Fruit fly (Drosophila melanogaster) whole organism, embryonic: ENCODE measurements around the gene unc-45.

ENCODE experiments used
- Abd-B ChIP-seq: fragments of 200-800 bp; sonication (Bioruptor generic); optimal IDR thresholded peaks from 2 replicates; lab custom pipeline; 2018; ENCODE audit warnings: missing biosample characterization, mild to moderate bottlenecking, missing genetic modification characterization, moderate library complexity
- Blimp-1 ChIP-seq: fragments of 200-800 bp; sonication (Bioruptor generic); optimal IDR thresholded peaks from 3 replicates; lab custom pipeline; 2018; ENCODE audit warnings: missing biosample characterization, missing genetic modification characterization, mild to moderate bottlenecking, moderate library complexity, missing genetic modification reagents
- CG10274 ChIP-seq: fragments of 200-800 bp; sonication (Bioruptor generic); optimal IDR thresholded peaks from 3 replicates; lab custom pipeline; 2017; ENCODE audit warnings: missing biosample characterization, mild to moderate bottlenecking, missing genetic modification characterization
- CG10979 ChIP-seq: fragments of 200-800 bp; sonication (Bioruptor generic); optimal IDR thresholded peaks from 2 replicates; lab custom pipeline; 2018; ENCODE audit warnings: missing biosample characterization, mild to moderate bottlenecking, missing genetic modification characterization, moderate library complexity
- CG11504 ChIP-seq: fragments of 200-800 bp; sonication (Bioruptor generic); optimal IDR thresholded peaks from 3 replicates; lab custom pipeline; 2019; ENCODE audit warnings: missing biosample characterization, mild to moderate bottlenecking, missing genetic modification characterization, moderate library complexity
- CG15514 ChIP-seq: fragments of 200-800 bp; sonication (Bioruptor generic); optimal IDR thresholded peaks from 3 replicates; lab custom pipeline; 2017; ENCODE audit warnings: missing biosample characterization, missing genetic modification characterization, mild to moderate bottlenecking, moderate library complexity, missing genetic modification reagents
- CG15696 ChIP-seq: fragments of 200-800 bp; sonication (Bioruptor generic); optimal IDR thresholded peaks from 2 replicates; lab custom pipeline; 2019; ENCODE audit warnings: missing biosample characterization, mild to moderate bottlenecking, missing genetic modification characterization, moderate library complexity
- CG1602 ChIP-seq: fragments of 200-800 bp; sonication (Bioruptor generic); optimal IDR thresholded peaks from 3 replicates; lab custom pipeline; 2016; ENCODE audit warnings: missing biosample characterization, missing genetic modification characterization
- CG17359 ChIP-seq: fragments of 200-800 bp; sonication (Bioruptor generic); optimal IDR thresholded peaks from 3 replicates; lab custom pipeline; 2018; ENCODE audit warnings: missing biosample characterization, mild to moderate bottlenecking, missing genetic modification characterization, moderate library complexity
- CG18476 ChIP-seq: fragments of 200-800 bp; sonication (Bioruptor generic); optimal IDR thresholded peaks from 2 replicates; lab custom pipeline; 2016; ENCODE audit warnings: missing biosample characterization, mild to moderate bottlenecking, missing genetic modification characterization
- CG2889 ChIP-seq: fragments of 200-800 bp; sonication (Bioruptor generic); IDR thresholded peaks from 3 replicates; pipeline ENCODE4 v1.3.6; 2022; ENCODE audit warnings: missing biosample characterization, missing genetic modification characterization
- CG3281 ChIP-seq: fragments of 200-800 bp; sonication (Bioruptor generic); optimal IDR thresholded peaks from 3 replicates; lab custom pipeline; 2017; ENCODE audit warnings: missing biosample characterization, mild to moderate bottlenecking, missing genetic modification characterization
- CG34224 ChIP-seq: fragments of 200-800 bp; sonication (Bioruptor generic); IDR thresholded peaks from 3 replicates; pipeline ENCODE4 v1.3.6; 2022; ENCODE audit warnings: missing biosample characterization, missing genetic modification characterization; ENCODE audit not compliant: partially characterized antibody
- CG6272 ChIP-seq: fragments of 200-800 bp; sonication (Bioruptor generic); IDR thresholded peaks from 2 replicates; pipeline ENCODE4 v1.3.6; 2022; ENCODE audit warnings: missing biosample characterization, missing genetic modification characterization
- CG6813 ChIP-seq: fragments of 200-800 bp; sonication (Bioruptor generic); optimal IDR thresholded peaks from 2 replicates; lab custom pipeline; 2017; ENCODE audit warnings: missing biosample characterization, missing genetic modification characterization, mild to moderate bottlenecking, moderate library complexity, missing genetic modification reagents
- CG7271 ChIP-seq: fragments of 200-800 bp; sonication (Bioruptor generic); optimal IDR thresholded peaks from 2 replicates; lab custom pipeline; 2018; ENCODE audit warnings: missing biosample characterization, mild to moderate bottlenecking, missing genetic modification characterization, moderate library complexity
- CG7786 ChIP-seq: fragments of 200-800 bp; sonication (Bioruptor generic); optimal IDR thresholded peaks from 2 replicates; lab custom pipeline; 2016; ENCODE audit warnings: missing biosample characterization, missing genetic modification characterization
- CG7839 ChIP-seq: fragments of 200-800 bp; sonication (Bioruptor generic); optimal IDR thresholded peaks from 3 replicates; lab custom pipeline; 2018; ENCODE audit warnings: missing biosample characterization, mild to moderate bottlenecking, missing genetic modification characterization, moderate library complexity
- CG7987 ChIP-seq: fragments of 200-800 bp; sonication (Bioruptor generic); optimal IDR thresholded peaks from 2 replicates; lab custom pipeline; 2018; ENCODE audit warnings: missing biosample characterization, mild to moderate bottlenecking, missing genetic modification characterization, moderate library complexity
- CG9437 ChIP-seq: fragments of 200-800 bp; sonication (Bioruptor generic); optimal IDR thresholded peaks from 2 replicates; lab custom pipeline; 2018; ENCODE audit warnings: missing biosample characterization, mild to moderate bottlenecking, missing genetic modification characterization
- Dek ChIP-seq: fragments of 200-800 bp; sonication (Bioruptor generic); optimal IDR thresholded peaks from 3 replicates; lab custom pipeline; 2019; ENCODE audit warnings: missing biosample characterization, mild to moderate bottlenecking, missing genetic modification characterization, moderate library complexity
- Dll ChIP-seq: fragments of 200-800 bp; sonication (Bioruptor generic); IDR thresholded peaks from 4 replicates; pipeline ENCODE4 v1.3.6; 2022; ENCODE audit warnings: missing biosample characterization, missing genetic modification characterization; ENCODE audit not compliant: partially characterized antibody
- GATAe ChIP-seq: fragments of 200-800 bp; sonication (Bioruptor generic); conservative IDR thresholded peaks from 2 replicates; pipeline ENCODE4 v1.3.6; 2022; ENCODE audit warnings: missing biosample characterization, missing genetic modification characterization
- HHEX ChIP-seq: fragments of 200-800 bp; sonication (Bioruptor generic); optimal IDR thresholded peaks from 3 replicates; lab custom pipeline; 2017; ENCODE audit warnings: missing biosample characterization, mild to moderate bottlenecking, missing genetic modification characterization, missing genetic modification reagents
- HLHmδ ChIP-seq: fragments of 200-800 bp; sonication (Bioruptor generic); optimal IDR thresholded peaks from 2 replicates; lab custom pipeline; 2018; ENCODE audit warnings: missing biosample characterization, mild to moderate bottlenecking, missing genetic modification characterization, moderate library complexity
- Hmx ChIP-seq: fragments of 200-800 bp; sonication (Bioruptor generic); optimal IDR thresholded peaks from 2 replicates; lab custom pipeline; 2016; ENCODE audit warnings: missing biosample characterization, missing genetic modification characterization
- Hr78 ChIP-seq, 2 experiments: fragments of 200-800 bp in 1 of 2; fragments of >200 bp in 1 of 2; sonication (Bioruptor generic) in 1 of 2; optimal IDR thresholded peaks; 2 replicates each; lab custom pipeline; 2017 to 2019; ENCODE audit warnings: missing biosample characterization in 2 of 2, missing genetic modification characterization in 2 of 2, mild to moderate bottlenecking in 1 of 2, moderate library complexity in 1 of 2
- Oaz ChIP-seq: fragments of 200-800 bp; sonication (Bioruptor generic); IDR thresholded peaks from 2 replicates; pipeline ENCODE4 v1.3.6; 2022; ENCODE audit warnings: missing biosample characterization, missing genetic modification characterization
- Side ChIP-seq: fragments of 200-800 bp; sonication (Bioruptor generic); optimal IDR thresholded peaks from 2 replicates; lab custom pipeline; 2016; ENCODE audit warnings: missing biosample characterization, missing genetic modification characterization
- Ssrp ChIP-seq: fragments of 200-800 bp; sonication (Bioruptor generic); optimal IDR thresholded peaks from 2 replicates; lab custom pipeline; 2018; ENCODE audit warnings: missing biosample characterization, mild to moderate bottlenecking, missing genetic modification characterization, moderate library complexity
- TFAM ChIP-seq: fragments of 200-800 bp; sonication (Bioruptor generic); optimal IDR thresholded peaks from 2 replicates; lab custom pipeline; 2017; ENCODE audit warnings: missing biosample characterization, missing genetic modification characterization, inconsistent platforms
- Xrp1 ChIP-seq: fragments of 200-800 bp; sonication (Bioruptor generic); IDR thresholded peaks from 2 replicates; pipeline ENCODE4 v1.3.6; 2022; ENCODE audit warnings: missing biosample characterization, missing genetic modification characterization
- YL-1 ChIP-seq: fragments of 200-800 bp; sonication (Bioruptor generic); optimal IDR thresholded peaks from 3 replicates; lab custom pipeline; 2017; ENCODE audit warnings: missing biosample characterization, mild to moderate bottlenecking, missing genetic modification characterization
- amos ChIP-seq: fragments of 200-800 bp; sonication (Bioruptor generic); IDR thresholded peaks from 2 replicates; pipeline ENCODE4 v1.3.6; 2022; ENCODE audit warnings: missing biosample characterization, missing genetic modification characterization; ENCODE audit not compliant: partially characterized antibody
- disco-r ChIP-seq: fragments of 200-800 bp; sonication (Bioruptor generic); optimal IDR thresholded peaks from 2 replicates; lab custom pipeline; 2016; ENCODE audit warnings: missing biosample characterization, missing genetic modification characterization
- ewg ChIP-seq: fragments of 200-800 bp; sonication (Bioruptor generic); optimal IDR thresholded peaks from 3 replicates; lab custom pipeline; 2017; ENCODE audit warnings: mild to moderate bottlenecking, missing biosample characterization, missing genetic modification reagents, missing genetic modification characterization
- eyg ChIP-seq: fragments of 200-800 bp; sonication (Bioruptor generic); optimal IDR thresholded peaks from 3 replicates; lab custom pipeline; 2016; ENCODE audit warnings: missing biosample characterization, missing genetic modification characterization
- her ChIP-seq: fragments of 200-800 bp; sonication (Bioruptor generic); optimal IDR thresholded peaks from 2 replicates; lab custom pipeline; 2016; ENCODE audit warnings: missing biosample characterization, missing genetic modification characterization
- jumu ChIP-seq: fragments of 200-800 bp; sonication (Bioruptor generic); optimal IDR thresholded peaks from 3 replicates; lab custom pipeline; 2016; ENCODE audit warnings: missing biosample characterization, missing genetic modification characterization
- lab ChIP-seq: fragments of 200-800 bp; sonication (Bioruptor generic); optimal IDR thresholded peaks from 3 replicates; lab custom pipeline; 2017; ENCODE audit warnings: missing biosample characterization, missing genetic modification characterization, mild to moderate bottlenecking, moderate library complexity, missing genetic modification reagents
- mam ChIP-seq: fragments of 200-800 bp; sonication (Bioruptor generic); optimal IDR thresholded peaks from 3 replicates; lab custom pipeline; 2016; ENCODE audit warnings: missing biosample characterization, missing genetic modification characterization
- pb ChIP-seq: fragments of 200-800 bp; sonication (Bioruptor generic); optimal IDR thresholded peaks from 3 replicates; lab custom pipeline; 2016; ENCODE audit warnings: missing biosample characterization, missing genetic modification characterization
- ranshi ChIP-seq: fragments of 200-800 bp; sonication (Bioruptor generic); IDR thresholded peaks from 2 replicates; pipeline ENCODE4 v1.3.6; 2022; ENCODE audit warnings: missing biosample characterization, missing genetic modification characterization
- ro ChIP-seq: fragments of 200-800 bp; sonication (Bioruptor generic); IDR thresholded peaks from 2 replicates; pipeline ENCODE4 v1.3.6; 2022; ENCODE audit warnings: missing biosample characterization, missing genetic modification characterization
- row ChIP-seq: fragments of 200-800 bp; sonication (Bioruptor generic); IDR thresholded peaks from 3 replicates; pipeline ENCODE4 v1.3.6; 2022; ENCODE audit warnings: missing biosample characterization, missing genetic modification characterization
- slp2 ChIP-seq: fragments of 200-800 bp; sonication (Bioruptor generic); optimal IDR thresholded peaks from 2 replicates; lab custom pipeline; 2016; ENCODE audit warnings: missing biosample characterization, missing genetic modification characterization
- so ChIP-seq: fragments of 200-800 bp; sonication (Bioruptor generic); IDR thresholded peaks from 3 replicates; pipeline ENCODE4 v1.3.6; 2022; ENCODE audit warnings: missing biosample characterization, missing genetic modification characterization
- stwl ChIP-seq: fragments of 200-800 bp; sonication (Bioruptor generic); optimal IDR thresholded peaks from 3 replicates; lab custom pipeline; 2018; ENCODE audit warnings: missing biosample characterization, mild to moderate bottlenecking, missing genetic modification characterization, moderate library complexity
- toy ChIP-seq: fragments of 200-800 bp; sonication (Bioruptor generic); IDR thresholded peaks from 2 replicates; pipeline ENCODE4 v1.3.6; 2022; ENCODE audit warnings: missing biosample characterization, missing genetic modification characterization
- ttk ChIP-seq: fragments of 200-800 bp; sonication (Bioruptor generic); IDR thresholded peaks from 2 replicates; pipeline ENCODE4 v2.1.2; 2022; ENCODE audit warnings: missing biosample characterization, missing genetic modification characterization

Gene unc-45

dm6 chr3R:8037896-8038295 lies 4.8 kb downstream of the unc-45 start (continued):
- no peak for TF ChIP-seq Oaz (GFP tag; lab: Robert Waterston, UW)
- no peak for TF ChIP-seq YL-1
- TF ChIP-seq CG2889 (GFP tag; lab: Robert Waterston, UW): no peak
- no peak for TF ChIP-seq HHEX
- no peak for TF ChIP-seq CG7271 (tag; lab: Kevin White, UChicago)
- TF ChIP-seq Dek: no peak
- no peak for TF ChIP-seq CG9437 (GFP tag; lab: Kevin White, UChicago)
- no peak for TF ChIP-seq amos (GFP tag; lab: Robert Waterston, UW)
- TF ChIP-seq ranshi (GFP tag; lab: Robert Waterston, UW): no peak; the same call in 1 of the 2 replicates
- TF ChIP-seq HLHmδ (GFP tag; lab: Kevin White, UChicago): no peak
- no peak for TF ChIP-seq her (GFP tag; lab: Kevin White, UChicago)
- TF ChIP-seq stwl (tag; lab: Kevin White, UChicago): no peak
- TF ChIP-seq Hmx (GFP tag; lab: Kevin White, UChicago): no peak
- no peak for TF ChIP-seq so
- no peak for TF ChIP-seq mam
- TF ChIP-seq CG10274 (GFP tag; lab: Kevin White, UChicago): no peak
- no peak for TF ChIP-seq Dll (GFP tag; lab: Robert Waterston, UW)
- TF ChIP-seq Blimp-1: peak; percentile 77
- no peak for TF ChIP-seq disco-r
- no peak for TF ChIP-seq TFAM (GFP tag; lab: Kevin White, UChicago)
- peak; percentile 47; the same call in 1 of the 2 replicates for TF ChIP-seq Xrp1 (GFP tag; lab: Robert Waterston, UW)
- peak; percentile 3 for TF ChIP-seq CG7839 (tag; lab: Kevin White, UChicago)
- no peak for TF ChIP-seq CG15696 (tag; lab: Kevin White, UChicago)
- no peak for TF ChIP-seq Side (GFP tag; lab: Kevin White, UChicago)
- TF ChIP-seq lab (GFP tag; lab: Kevin White, UChicago): no peak
- no peak for TF ChIP-seq CG15514 (GFP tag; lab: Kevin White, UChicago)
- TF ChIP-seq CG6813 (GFP tag; lab: Kevin White, UChicago): no peak
- TF ChIP-seq ro (GFP tag; lab: Robert Waterston, UW): no peak
- TF ChIP-seq slp2 (GFP tag; lab: Kevin White, UChicago): no peak
- TF ChIP-seq ewg (GFP tag; lab: Kevin White, UChicago): no peak
- no peak for TF ChIP-seq pb
- 0 out of 3 replicates have a peak, but pooled peaks have one; percentile 11 for TF ChIP-seq row (GFP tag; lab: Robert Waterston, UW)
- 0 out of 2 replicates have a peak, but pooled peaks have one; percentile 30 for TF ChIP-seq ttk (GFP tag; lab: Robert Waterston, UW)
- TF ChIP-seq CG3281 (GFP tag; lab: Kevin White, UChicago): no peak
- TF ChIP-seq toy (GFP tag; lab: Robert Waterston, UW): no peak
- no peak for TF ChIP-seq CG6272 (GFP tag; lab: Robert Waterston, UW)
- TF ChIP-seq CG18476 (GFP tag; lab: Kevin White, UChicago): no peak
- TF ChIP-seq CG7786 (GFP tag; lab: Kevin White, UChicago): no peak
- TF ChIP-seq Hr78 (GFP tag; optimal IDR thresholded peaks at IDR 0.05; lab: Kevin White, UChicago): no peak
- TF ChIP-seq GATAe (GFP tag; lab: Robert Waterston, UW): no peak
- TF ChIP-seq eyg (GFP tag; lab: Kevin White, UChicago): no peak
- no peak for TF ChIP-seq CG7987 (GFP tag; lab: Kevin White, UChicago)
- TF ChIP-seq CG1602: no peak
- TF ChIP-seq CG11504 (tag; lab: Kevin White, UChicago): peak; percentile 62
- TF ChIP-seq jumu: no peak
- TF ChIP-seq CG34224: no peak
- TF ChIP-seq CG10979: peak; percentile 60
- TF ChIP-seq Ssrp (tag; lab: Kevin White, UChicago): peak; percentile 10
- no peak for TF ChIP-seq Abd-B (GFP tag; lab: Kevin White, UChicago)
- peak; percentile 17 for TF ChIP-seq CG17359 (tag; lab: Kevin White, UChicago)
